Fruit fly (Drosophila melanogaster) whole organism, embryonic: ENCODE measurements around the gene scpr-C.

Experiments used
- CG1024 ChIP-seq: fragments of 200-800 bp; sonication (Bioruptor generic); IDR thresholded peaks from 2 replicates; pipeline ENCODE4 v1.3.6; 2022; ENCODE audit warnings: missing biosample characterization, missing genetic modification characterization
- CG10321 ChIP-seq: fragments of 200-800 bp; sonication (Bioruptor generic); IDR thresholded peaks from 2 replicates; pipeline ENCODE4 v1.3.6; 2022; ENCODE audit warnings: missing biosample characterization, missing genetic modification characterization
- CG10654 ChIP-seq: fragments of 200-800 bp; sonication (Bioruptor generic); optimal IDR thresholded peaks from 2 replicates; lab custom pipeline; 2016; ENCODE audit warnings: missing biosample characterization, missing genetic modification characterization
- CG11093 ChIP-seq: fragments of 200-800 bp; sonication (Bioruptor generic); IDR thresholded peaks from 3 replicates; pipeline ENCODE4 v1.3.6; 2022; ENCODE audit warnings: missing biosample characterization, missing genetic modification characterization
- CG11696 ChIP-seq: fragments of 200-800 bp; sonication (Bioruptor generic); IDR thresholded peaks from 2 replicates; pipeline ENCODE4 v1.3.6; 2022; ENCODE audit warnings: missing biosample characterization, missing genetic modification characterization
- CG13424 ChIP-seq: fragments of 200-800 bp; sonication (Bioruptor generic); optimal IDR thresholded peaks from 2 replicates; lab custom pipeline; 2019; ENCODE audit warnings: missing biosample characterization, mild to moderate bottlenecking, missing genetic modification characterization, moderate library complexity
- CG14441 ChIP-seq: fragments of 200-800 bp; sonication (Bioruptor generic); IDR thresholded peaks from 2 replicates; pipeline ENCODE4 v1.3.6; 2022; ENCODE audit warnings: missing biosample characterization, missing genetic modification characterization
- CG15601 ChIP-seq: fragments of 200-800 bp; sonication (Bioruptor generic); optimal IDR thresholded peaks from 3 replicates; lab custom pipeline; 2019; ENCODE audit warnings: missing biosample characterization, mild to moderate bottlenecking, missing genetic modification characterization, moderate library complexity
- CG18011 ChIP-seq: fragments of 200-800 bp; sonication (Bioruptor generic); optimal IDR thresholded peaks from 2 replicates; lab custom pipeline; 2017; ENCODE audit warnings: missing biosample characterization, missing genetic modification characterization, mild to moderate bottlenecking, moderate library complexity, missing genotype
- CG18599 ChIP-seq: fragments of 200-800 bp; sonication (Bioruptor generic); optimal IDR thresholded peaks from 3 replicates; lab custom pipeline; 2017; ENCODE audit warnings: missing biosample characterization, missing genetic modification characterization, mild to moderate bottlenecking, moderate library complexity, missing genetic modification reagents
- CG18619 ChIP-seq: fragments of 200-800 bp; sonication (Bioruptor generic); optimal IDR thresholded peaks from 3 replicates; lab custom pipeline; 2017; ENCODE audit warnings: missing biosample characterization, mild to moderate bottlenecking, missing genetic modification characterization
- CG33557 ChIP-seq: fragments of 200-800 bp; sonication (Bioruptor generic); optimal IDR thresholded peaks from 2 replicates; lab custom pipeline; 2019; ENCODE audit warnings: missing biosample characterization, mild to moderate bottlenecking, missing genetic modification characterization, moderate library complexity
- CG42726 ChIP-seq: fragments of 200-800 bp; sonication (Bioruptor generic); IDR thresholded peaks from 2 replicates; pipeline ENCODE4 v1.3.6; 2022; ENCODE audit warnings: missing biosample characterization, missing genetic modification characterization; ENCODE audit not compliant: partially characterized antibody
- CG6272 ChIP-seq: fragments of 200-800 bp; sonication (Bioruptor generic); IDR thresholded peaks from 2 replicates; pipeline ENCODE4 v1.3.6; 2022; ENCODE audit warnings: missing biosample characterization, missing genetic modification characterization
- CG8924 ChIP-seq: fragments of 200-800 bp; optimal IDR thresholded peaks from 3 replicates; lab custom pipeline; 2019; ENCODE audit warnings: missing biosample characterization, mild to moderate bottlenecking, missing genetic modification characterization, moderate library complexity
- CG9437 ChIP-seq: fragments of 200-800 bp; sonication (Bioruptor generic); optimal IDR thresholded peaks from 2 replicates; lab custom pipeline; 2018; ENCODE audit warnings: missing biosample characterization, mild to moderate bottlenecking, missing genetic modification characterization
- CoRest ChIP-seq: fragments of 200-800 bp; sonication (Bioruptor generic); optimal IDR thresholded peaks from 3 replicates; lab custom pipeline; 2018; ENCODE audit warnings: missing biosample characterization, mild to moderate bottlenecking, missing genetic modification characterization, moderate library complexity
- D19B ChIP-seq: fragments of 200-800 bp; sonication (Bioruptor generic); optimal IDR thresholded peaks from 2 replicates; lab custom pipeline; 2017; ENCODE audit warnings: missing biosample characterization, mild to moderate bottlenecking, missing genetic modification characterization
- Dfd ChIP-seq, 2 experiments: fragments of >200 bp; optimal IDR thresholded peaks; 2 replicates each; lab custom pipeline; 2017; ENCODE audit warnings: missing biosample characterization in 2 of 2, missing genetic modification characterization in 2 of 2
- Dip2 ChIP-seq: fragments of 200-800 bp; sonication (Bioruptor generic); IDR thresholded peaks from 2 replicates; pipeline ENCODE4 v1.3.6; 2022; ENCODE audit warnings: missing biosample characterization, missing genetic modification characterization
- Dip3 ChIP-seq: fragments of 200-800 bp; sonication (Bioruptor generic); optimal IDR thresholded peaks from 3 replicates; lab custom pipeline; 2016; ENCODE audit warnings: missing biosample characterization, missing genetic modification characterization
- Doc2 ChIP-seq: fragments of 200-800 bp; sonication (Bioruptor generic); IDR thresholded peaks from 2 replicates; pipeline ENCODE4 v1.3.6; 2022; ENCODE audit warnings: missing biosample characterization, missing genetic modification characterization
- E2f2 ChIP-seq: fragments of 200-800 bp; sonication (Bioruptor generic); IDR thresholded peaks from 2 replicates; pipeline ENCODE4 v1.3.6; 2022; ENCODE audit warnings: missing biosample characterization, missing genetic modification characterization
- HLH3B ChIP-seq: fragments of 200-800 bp; sonication (Bioruptor generic); IDR thresholded peaks from 2 replicates; pipeline ENCODE4 v1.3.6; 2022; ENCODE audit warnings: missing biosample characterization, missing genetic modification characterization
- Hand ChIP-seq: fragments of 200-800 bp; sonication (Bioruptor generic); optimal IDR thresholded peaks from 2 replicates; lab custom pipeline; 2017; ENCODE audit warnings: mild to moderate bottlenecking, missing biosample characterization, missing genetic modification reagents, missing genetic modification characterization
- Hsf ChIP-seq: fragments of 200-800 bp; sonication (Bioruptor generic); optimal IDR thresholded peaks from 3 replicates; lab custom pipeline; 2016; ENCODE audit warnings: missing biosample characterization, missing genetic modification characterization
- NC2β ChIP-seq: fragments of 200-800 bp; sonication (Bioruptor generic); optimal IDR thresholded peaks from 2 replicates; lab custom pipeline; 2016; ENCODE audit warnings: missing biosample characterization, missing genetic modification characterization
- Pdp1 ChIP-seq, 2 experiments: fragments of 200-800 bp; sonication (Bioruptor generic); optimal IDR thresholded peaks; 3 replicates each; lab custom pipeline; 2016; ENCODE audit warnings: missing biosample characterization in 2 of 2, missing genetic modification characterization in 2 of 2, mild to moderate bottlenecking in 1 of 2, moderate library complexity in 1 of 2
- Ravus ChIP-seq: fragments of 200-800 bp; sonication (Bioruptor generic); IDR thresholded peaks from 2 replicates; pipeline ENCODE4 v1.3.6; 2022; ENCODE audit warnings: missing biosample characterization, missing genetic modification characterization
- Rfx ChIP-seq: fragments of 200-800 bp; sonication (Bioruptor generic); IDR thresholded peaks from 2 replicates; pipeline ENCODE4 v1.3.6; 2022; ENCODE audit warnings: missing biosample characterization, missing genetic modification characterization
- bowl ChIP-seq: fragments of 200-800 bp; sonication (Bioruptor generic); IDR thresholded peaks from 2 replicates; pipeline ENCODE4 v1.3.6; 2022; ENCODE audit warnings: missing biosample characterization, missing genetic modification characterization
- cg ChIP-seq: fragments of 200-800 bp; sonication (Bioruptor generic); optimal IDR thresholded peaks from 3 replicates; lab custom pipeline; 2019; ENCODE audit warnings: missing biosample characterization, mild to moderate bottlenecking, missing genetic modification characterization, moderate library complexity
- dati ChIP-seq: fragments of 200-800 bp; sonication (Bioruptor generic); IDR thresholded peaks from 2 replicates; pipeline ENCODE4 v1.3.6; 2022; ENCODE audit warnings: missing biosample characterization, missing genetic modification characterization
- esg ChIP-seq: fragments of 200-800 bp; sonication (Bioruptor generic); conservative IDR thresholded peaks from 2 replicates; pipeline ENCODE4 v1.3.6; 2022; ENCODE audit warnings: missing biosample characterization, missing genetic modification characterization
- eyg ChIP-seq: fragments of 200-800 bp; sonication (Bioruptor generic); optimal IDR thresholded peaks from 3 replicates; lab custom pipeline; 2016; ENCODE audit warnings: missing biosample characterization, missing genetic modification characterization
- fd96Cb ChIP-seq: fragments of 200-800 bp; sonication (Bioruptor generic); optimal IDR thresholded peaks from 2 replicates; lab custom pipeline; 2018; ENCODE audit warnings: missing biosample characterization, mild to moderate bottlenecking, missing genetic modification characterization, moderate library complexity
- fru ChIP-seq: fragments of >200 bp; optimal IDR thresholded peaks from 2 replicates; lab custom pipeline; 2017
- fu2 ChIP-seq: fragments of 200-800 bp; sonication (Bioruptor generic); optimal IDR thresholded peaks from 2 replicates; lab custom pipeline; 2016; ENCODE audit warnings: missing biosample characterization, missing genetic modification characterization
- gcm2 ChIP-seq: fragments of 200-800 bp; sonication (Bioruptor generic); optimal IDR thresholded peaks from 2 replicates; lab custom pipeline; 2016; ENCODE audit warnings: missing biosample characterization, missing genetic modification characterization
- ham ChIP-seq: fragments of 200-800 bp; sonication (Bioruptor generic); IDR thresholded peaks from 2 replicates; pipeline ENCODE4 v1.3.6; 2022; ENCODE audit warnings: missing biosample characterization, missing genetic modification characterization
- hkb ChIP-seq, 2 experiments: fragments of 200-800 bp in 1 of 2; fragments of >200 bp in 1 of 2; sonication (Bioruptor generic) in 1 of 2; IDR thresholded peaks in 1 of 2; optimal IDR thresholded peaks in 1 of 2; 2 replicates each; pipeline versions ENCODE4 v1.3.6 to Lab custom; 2017 to 2022; ENCODE audit warnings: missing biosample characterization in 1 of 2, missing genetic modification characterization in 1 of 2
- kay ChIP-seq: fragments of 200-800 bp; sonication (Bioruptor generic); optimal IDR thresholded peaks from 2 replicates; lab custom pipeline; 2016; ENCODE audit warnings: missing biosample characterization, missing genetic modification characterization
- nmo ChIP-seq: fragments of 200-800 bp; sonication (Bioruptor generic); optimal IDR thresholded peaks from 2 replicates; lab custom pipeline; 2018; ENCODE audit warnings: missing biosample characterization, mild to moderate bottlenecking, missing genetic modification characterization, moderate library complexity
- onecut ChIP-seq: fragments of 200-800 bp; sonication (Bioruptor generic); IDR thresholded peaks from 2 replicates; pipeline ENCODE4 v1.3.6; 2022; ENCODE audit warnings: missing biosample characterization, missing genetic modification characterization
- phol ChIP-seq: fragments of 200-800 bp; sonication (Bioruptor generic); optimal IDR thresholded peaks from 3 replicates; lab custom pipeline; 2018; ENCODE audit warnings: missing biosample characterization, mild to moderate bottlenecking, missing genetic modification characterization, moderate library complexity
- pita ChIP-seq: fragments of 200-800 bp; sonication (Bioruptor generic); optimal IDR thresholded peaks from 2 replicates; lab custom pipeline; 2017; ENCODE audit warnings: missing biosample characterization, mild to moderate bottlenecking, missing genetic modification characterization
- sima ChIP-seq: fragments of 200-800 bp; sonication (Bioruptor generic); optimal IDR thresholded peaks from 2 replicates; lab custom pipeline; 2016; ENCODE audit warnings: missing biosample characterization, missing genetic modification characterization
- sna ChIP-seq: fragments of 200-800 bp; sonication (Bioruptor generic); IDR thresholded peaks from 2 replicates; pipeline ENCODE4 v1.3.6; 2022; ENCODE audit warnings: missing biosample characterization, missing genetic modification characterization; ENCODE audit not compliant: partially characterized antibody
- tio ChIP-seq: fragments of 200-800 bp; sonication (Bioruptor generic); optimal IDR thresholded peaks from 2 replicates; lab custom pipeline; 2017; ENCODE audit warnings: missing biosample characterization, missing genetic modification characterization, inconsistent platforms
- wdn ChIP-seq: fragments of 200-800 bp; sonication (Bioruptor generic); IDR thresholded peaks from 2 replicates; pipeline ENCODE4 v1.3.6; 2022; ENCODE audit warnings: missing biosample characterization, missing genetic modification characterization
- zen ChIP-seq: fragments of 200-800 bp; sonication (Bioruptor generic); optimal IDR thresholded peaks from 3 replicates; lab custom pipeline; 2018; ENCODE audit warnings: missing biosample characterization, mild to moderate bottlenecking, missing genetic modification characterization, moderate library complexity

scpr-C gene

DNA sequence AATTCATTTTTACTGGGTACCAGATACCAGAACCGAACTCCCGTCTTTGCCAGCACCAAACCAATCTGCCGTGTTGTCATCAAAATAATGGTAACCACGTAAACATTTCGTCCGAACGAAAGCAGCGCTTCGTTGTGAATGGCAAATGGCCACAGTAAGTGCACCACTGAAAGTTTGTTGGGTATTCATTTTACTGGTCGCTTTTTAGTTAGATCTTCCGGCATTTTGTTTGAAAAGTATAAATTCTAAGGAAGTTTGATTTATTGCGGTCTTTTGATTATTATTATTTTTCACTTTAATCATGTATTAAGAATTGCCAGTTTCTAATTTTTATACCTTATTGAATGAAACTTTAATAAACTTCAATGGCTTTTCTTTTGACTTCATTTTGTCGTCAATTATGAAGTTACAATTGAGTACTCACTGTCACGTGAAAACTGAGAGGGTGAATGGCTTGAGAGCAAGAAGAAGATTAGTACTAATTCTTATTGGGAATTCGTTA lies 10.8 kb upstream of the scpr-C start, which contains the start of gene ZnT86D (continued):
- TF ChIP-seq zen (tag; lab: Kevin White, UChicago) (peak; percentile 40), tio (GFP tag; lab: Kevin White, UChicago) (no peak), CG11696 (GFP tag; lab: Robert Waterston, UW) (no peak), Hand (GFP tag; lab: Kevin White, UChicago) (peak; percentile 15), phol (tag; lab: Kevin White, UChicago) (peak; percentile 87), D19B (GFP tag; lab: Kevin White, UChicago) (peak; percentile 64), nmo (GFP tag; lab: Kevin White, UChicago) (peak; percentile 67), kay (peak; percentile 40), bowl (GFP tag; lab: Robert Waterston, UW) (no peak), E2f2 (peak; percentile 26; the same call in 1 of the 2 replicates), esg (GFP tag; lab: Robert Waterston, UW) (no peak), Dfd (GFP tag; optimal IDR thresholded peaks at IDR 0.05; lab: Kevin White, UChicago) (no peak), Hsf (GFP tag; lab: Kevin White, UChicago) (peak; percentile 60), sima (GFP tag; lab: Kevin White, UChicago) (no peak), CG10654 (GFP tag; lab: Kevin White, UChicago) (peak; percentile 39), NC2β (GFP tag; lab: Kevin White, UChicago) (peak; percentile 68), pita (GFP tag; lab: Kevin White, UChicago) (no peak), CG18619 (GFP tag; lab: Kevin White, UChicago) (peak; percentile 62), CG9437 (peak; percentile 60), sna (GFP tag; lab: Robert Waterston, UW) (no peak), CG14441 (GFP tag; lab: Robert Waterston, UW) (0 out of 2 replicates have a peak, but pooled peaks have one; percentile 23), CG10321 (peak; percentile 80), CG1024 (GFP tag; lab: Robert Waterston, UW) (no peak), CG42726 (GFP tag; lab: Robert Waterston, UW) (no peak), Rfx (GFP tag; lab: Robert Waterston, UW) (peak; percentile 61), CG13424 (tag; lab: Kevin White, UChicago) (peak; percentile 79), fru (lab: Kevin White, UChicago) (no peak), Ravus (GFP tag; lab: Robert Waterston, UW) (no peak), cg (no peak), wdn (GFP tag; lab: Robert Waterston, UW) (0 out of 2 replicates have a peak, but pooled peaks have one; percentile 35), onecut (no peak), gcm2 (GFP tag; lab: Kevin White, UChicago) (no peak), Doc2 (GFP tag; lab: Robert Waterston, UW) (no peak), CG15601 (tag; lab: Kevin White, UChicago) (peak; percentile 66), CG18599 (peak; percentile 78), Dip2 (GFP tag; lab: Robert Waterston, UW) (no peak), eyg (peak; percentile 27), CG18011 (GFP tag; lab: Kevin White, UChicago) (peak; percentile 8), ham (GFP tag; lab: Robert Waterston, UW) (no peak), CG8924 (tag; lab: Kevin White, UChicago) (peak; percentile 69), HLH3B (GFP tag; lab: Robert Waterston, UW) (no peak), CoRest (peak; percentile 76), CG6272 (GFP tag; lab: Robert Waterston, UW) (no peak), Dip3 (GFP tag; lab: Kevin White, UChicago) (peak; percentile 44), dati (GFP tag; lab: Robert Waterston, UW) (no peak), fu2 (peak; percentile 42), fd96Cb (tag; lab: Kevin White, UChicago) (peak; percentile 37), CG11093 (GFP tag; lab: Robert Waterston, UW) (no peak), Pdp1 (GFP tag; optimal IDR thresholded peaks at IDR 0.05; lab: Kevin White, UChicago) (peak; percentile 48 to 49), hkb (optimal IDR thresholded peaks at IDR 0.05; lab: Kevin White, UChicago) (no peak), hkb (GFP tag; IDR thresholded peaks at IDR 0.05; lab: Robert Waterston, UW) (0 out of 2 replicates have a peak, but pooled peaks have one; percentile 6), CG33557 (peak; percentile 55)
